Worm (Caenorhabditis elegans) whole organism, L3 larva: ENCODE results near the gene F40C5.1.
"Not testable (repeated sequence)": the region's sequence is repeated elsewhere in the genome, so short reads cannot be mapped to it uniquely, and the experiment has no call there.

Experiments used
- R02D3.7 ChIP-seq: fragments of 150-350 bp; optimal IDR thresholded peaks from 2 replicates; lab custom pipeline; 2014; ENCODE audit warnings: missing biosample characterization, missing genetic modification characterization
- ama-1 ChIP-seq: fragments of 150-350 bp; optimal IDR thresholded peaks from 2 replicates; lab custom pipeline; 2018
- ceh-9 ChIP-seq: sonication (generic microtip); optimal IDR thresholded peaks from 2 replicates; lab custom pipeline; 2018; ENCODE audit warnings: missing biosample characterization, missing genetic modification characterization
- egl-27 ChIP-seq: sonication (generic microtip); optimal IDR thresholded peaks from 4 replicates; lab custom pipeline; 2017; ENCODE audit warnings: missing biosample characterization, missing genetic modification reagents, missing genetic modification characterization
- egl-5 ChIP-seq: fragments of 150-350 bp; optimal IDR thresholded peaks from 2 replicates; lab custom pipeline; 2017; ENCODE audit warnings: missing biosample characterization, missing genetic modification reagents, missing genetic modification characterization, inconsistent platforms
- elt-1 ChIP-seq: fragments of 150-350 bp; optimal IDR thresholded peaks from 2 replicates; lab custom pipeline; 2014; ENCODE audit warnings: missing biosample characterization, missing genetic modification characterization
- fkh-10 ChIP-seq: sonication (generic microtip); optimal IDR thresholded peaks from 2 replicates; lab custom pipeline; 2017; ENCODE audit warnings: missing biosample characterization, missing genetic modification reagents, missing genetic modification characterization
- fkh-2 ChIP-seq: fragments of 150-350 bp; optimal IDR thresholded peaks from 2 replicates; lab custom pipeline; 2014; ENCODE audit warnings: missing biosample characterization, missing genetic modification reagents, missing genetic modification characterization
- fos-1 ChIP-seq: fragments of 150-350 bp; optimal IDR thresholded peaks from 2 replicates; lab custom pipeline; 2014; ENCODE audit warnings: missing biosample characterization, missing genetic modification characterization
- jun-1 ChIP-seq: fragments of 150-350 bp; optimal IDR thresholded peaks from 2 replicates; lab custom pipeline; 2014; ENCODE audit warnings: missing biosample characterization, missing genetic modification reagents, missing genetic modification characterization
- lsy-12 ChIP-seq: sonication (generic microtip); optimal IDR thresholded peaks from 2 replicates; lab custom pipeline; 2016; ENCODE audit warnings: mild to moderate bottlenecking, missing genetic modification characterization, missing compliant biosample characterization
- mdl-1 ChIP-seq: fragments of 150-350 bp; optimal IDR thresholded peaks from 2 replicates; lab custom pipeline; 2014; ENCODE audit warnings: missing biosample characterization, missing genetic modification characterization
- nfya-1 ChIP-seq: sonication (generic microtip); optimal IDR thresholded peaks from 2 replicates; lab custom pipeline; 2017; ENCODE audit warnings: missing genetic modification characterization, mild to moderate bottlenecking, missing compliant biosample characterization, antibody characterized with exemption, moderate library complexity; ENCODE audit not compliant: insufficient read depth
- nhr-11 ChIP-seq: fragments of 150-350 bp; optimal IDR thresholded peaks from 2 replicates; lab custom pipeline; 2014; ENCODE audit warnings: missing biosample characterization, missing genetic modification characterization
- nhr-12 ChIP-seq: fragments of 150-350 bp; optimal IDR thresholded peaks from 2 replicates; lab custom pipeline; 2014; ENCODE audit warnings: missing biosample characterization, missing genetic modification characterization
- nhr-23 ChIP-seq: fragments of 150-350 bp; optimal IDR thresholded peaks from 2 replicates; lab custom pipeline; 2014; ENCODE audit warnings: missing biosample characterization, missing genetic modification reagents, missing genetic modification characterization
- nhr-25 ChIP-seq: sonication (generic microtip); optimal IDR thresholded peaks from 2 replicates; lab custom pipeline; 2017; ENCODE audit warnings: missing biosample characterization, missing genetic modification characterization
- nhr-43 ChIP-seq: sonication (generic microtip); optimal IDR thresholded peaks from 2 replicates; lab custom pipeline; 2016; ENCODE audit warnings: mild to moderate bottlenecking, missing genetic modification characterization, missing compliant biosample characterization; ENCODE audit not compliant: poor library complexity, severe bottlenecking
- nhr-67 ChIP-seq: fragments of 150-350 bp; optimal IDR thresholded peaks from 2 replicates; lab custom pipeline; 2014; ENCODE audit warnings: missing biosample characterization, missing genetic modification characterization
- nhr-76 ChIP-seq: fragments of 150-350 bp; sonication (generic microtip); optimal IDR thresholded peaks from 5 replicates; lab custom pipeline; 2014; ENCODE audit warnings: missing biosample characterization, missing genetic modification characterization
- nhr-77 ChIP-seq: fragments of 150-350 bp; optimal IDR thresholded peaks from 2 replicates; lab custom pipeline; 2014; ENCODE audit warnings: missing biosample characterization, missing genetic modification characterization
- pha-4 ChIP-seq: fragments of 150-350 bp; optimal IDR thresholded peaks from 2 replicates; lab custom pipeline; 2014; ENCODE audit warnings: missing biosample characterization, missing genetic modification reagents, missing genetic modification characterization
- pqm-1 ChIP-seq: fragments of 150-350 bp; optimal IDR thresholded peaks from 2 replicates; lab custom pipeline; 2017; ENCODE audit warnings: missing biosample characterization, missing genetic modification characterization, inconsistent platforms
- sea-2 ChIP-seq: fragments of 150-350 bp; sonication (generic microtip); optimal IDR thresholded peaks from 4 replicates; lab custom pipeline; 2014; ENCODE audit warnings: missing biosample characterization, missing genetic modification reagents, missing genetic modification characterization
- snpc-4 ChIP-seq: fragments of 150-350 bp; optimal IDR thresholded peaks from 2 replicates; lab custom pipeline; 2014; ENCODE audit warnings: missing biosample characterization, missing genetic modification characterization
- unc-39 ChIP-seq: sonication (generic microtip); optimal IDR thresholded peaks from 4 replicates; lab custom pipeline; 2017; ENCODE audit warnings: missing biosample characterization, missing genetic modification characterization
- unc-62 ChIP-seq: fragments of 150-350 bp; sonication (generic microtip); optimal IDR thresholded peaks from 4 replicates; lab custom pipeline; 2014; ENCODE audit warnings: missing biosample characterization, missing genetic modification reagents, missing genetic modification characterization
- zag-1 ChIP-seq: fragments of 150-350 bp; optimal IDR thresholded peaks from 2 replicates; lab custom pipeline; 2014; ENCODE audit warnings: missing biosample characterization, missing genetic modification characterization

The F40C5.1 gene

DNA sequence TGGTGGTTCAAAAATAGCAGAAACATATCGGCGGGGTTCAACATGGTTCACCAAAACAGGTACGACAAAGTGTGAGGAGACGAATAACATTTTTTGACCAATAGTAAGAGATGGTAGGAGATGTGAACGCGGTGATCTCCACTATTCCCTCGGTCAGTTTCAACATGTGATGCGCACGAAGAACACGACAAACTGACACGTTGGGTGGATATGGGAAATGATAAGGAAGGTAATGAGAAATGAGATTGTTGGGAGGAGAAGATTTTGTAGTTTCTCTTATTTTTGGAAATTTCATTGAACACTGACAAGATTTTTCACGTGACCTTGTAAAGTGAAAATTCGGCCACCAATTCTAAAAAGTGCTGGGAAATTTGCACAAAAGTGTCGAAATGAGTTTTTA lies 38.2 kb downstream of the F40C5.1 start:
- TF ChIP-seq nhr-43 (peak; percentile 47), lsy-12 (tag; lab: Kevin White, UChicago) (no peak), nhr-23 (tag; lab: Kevin White, UChicago) (peak; percentile 26)

DNA sequence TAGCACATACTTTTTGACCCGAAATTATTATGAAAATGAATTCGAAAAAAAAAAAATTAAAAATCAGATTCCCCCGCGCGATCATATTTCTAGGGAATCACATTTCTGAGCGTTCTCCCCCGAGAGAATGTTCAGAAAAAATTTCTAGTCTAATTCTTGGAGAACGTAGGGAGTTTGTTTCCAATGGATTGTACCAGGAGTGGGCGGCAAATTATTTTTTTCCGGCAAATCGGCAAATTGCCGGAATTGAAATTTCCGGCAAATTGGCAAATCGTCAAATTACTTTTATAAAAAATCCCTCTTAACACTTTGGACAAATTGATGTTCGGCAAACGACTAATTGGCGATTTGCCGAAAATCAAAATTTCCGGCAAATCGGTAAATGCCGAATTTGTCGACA lies 39.1 kb downstream of the F40C5.1 start, which contains the start of gene T22F3.10:
T22F3.10 (minus strand) TSS at position 101 of the 400 bp plus-strand sequence.
- no peak for TF ChIP-seq fkh-2 (tag; lab: Kevin White, UChicago)
- no peak for TF ChIP-seq jun-1 (tag; lab: Kevin White, UChicago)
- no peak for TF ChIP-seq nhr-12 (tag; lab: Kevin White, UChicago)
- no peak for TF ChIP-seq ceh-9 (tag; lab: Kevin White, UChicago)
- no peak for TF ChIP-seq egl-5 (tag; lab: Kevin White, UChicago)
- TF ChIP-seq pqm-1 (tag; lab: Kevin White, UChicago) = no peak
- no peak for TF ChIP-seq sea-2
- no peak for TF ChIP-seq nhr-25 (tag; lab: Kevin White, UChicago)
- TF ChIP-seq fkh-10 = no peak

DNA sequence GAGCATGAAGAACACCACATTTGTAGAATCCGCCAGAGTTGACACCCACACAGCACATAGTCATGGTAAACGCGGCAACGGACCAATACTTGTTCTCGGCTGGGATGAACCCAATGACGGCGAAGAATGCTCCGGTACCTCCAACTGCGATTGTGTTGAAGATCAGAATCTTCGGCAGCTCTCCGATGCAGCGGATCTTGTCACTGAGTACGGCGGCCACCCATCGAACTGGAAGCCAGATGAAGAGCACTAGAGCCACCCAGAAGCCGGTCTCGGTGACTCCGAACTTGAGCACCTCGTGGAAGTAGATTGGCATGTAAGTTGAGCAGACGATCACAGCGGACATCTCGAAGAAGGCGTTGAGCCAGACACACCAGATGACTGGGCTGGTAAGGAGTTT lies 40.5 kb downstream of the F40C5.1 start:
- TF ChIP-seq nfya-1 (tag; lab: Kevin White, UChicago) (no peak), ama-1 (no peak), mdl-1 (tag; lab: Kevin White, UChicago) (no peak), fos-1 (no peak), lsy-12 (tag; lab: Kevin White, UChicago) (no peak), fkh-2 (tag; lab: Kevin White, UChicago) (no peak), pha-4 (tag; lab: Kevin White, UChicago) (no peak), egl-27 (tag; lab: Kevin White, UChicago) (no peak)

DNA sequence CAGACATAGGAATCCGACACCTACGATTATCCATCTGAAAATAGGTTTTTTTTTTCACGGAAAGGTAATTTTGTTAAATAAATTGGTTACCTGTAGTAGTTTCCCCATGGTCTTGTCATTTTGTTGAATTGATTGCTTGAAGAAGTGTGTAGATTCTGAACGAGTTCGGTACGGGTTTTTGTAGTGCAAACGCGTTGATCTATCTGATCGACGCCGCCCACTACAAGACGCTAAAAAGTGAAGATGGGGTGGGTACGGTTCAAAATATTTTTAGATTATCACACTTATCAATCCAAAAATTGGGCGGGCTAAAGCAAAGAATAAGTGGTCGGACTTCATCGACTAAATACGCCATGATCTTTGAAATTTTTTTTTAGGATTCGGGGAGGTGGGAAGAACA lies 41.9 kb downstream of the F40C5.1 start, which contains the start of gene T22F3.11:
T22F3.11 (minus strand) TSS at position 157 of the 400 bp plus-strand sequence.
- no peak for TF ChIP-seq unc-39 (tag; lab: Kevin White, UChicago)
- no peak for TF ChIP-seq nhr-25 (tag; lab: Kevin White, UChicago)
- TF ChIP-seq fkh-10 = no peak
- TF ChIP-seq nhr-77 (tag; lab: Kevin White, UChicago) = no peak
- TF ChIP-seq egl-5 (tag; lab: Kevin White, UChicago) = no peak
- no peak for TF ChIP-seq fkh-2 (tag; lab: Kevin White, UChicago)
- TF ChIP-seq unc-62 (GFP tag; lab: Kevin White, UChicago) = no peak
- TF ChIP-seq R02D3.7 (tag; lab: Kevin White, UChicago) = no peak
- no peak for TF ChIP-seq elt-1

DNA sequence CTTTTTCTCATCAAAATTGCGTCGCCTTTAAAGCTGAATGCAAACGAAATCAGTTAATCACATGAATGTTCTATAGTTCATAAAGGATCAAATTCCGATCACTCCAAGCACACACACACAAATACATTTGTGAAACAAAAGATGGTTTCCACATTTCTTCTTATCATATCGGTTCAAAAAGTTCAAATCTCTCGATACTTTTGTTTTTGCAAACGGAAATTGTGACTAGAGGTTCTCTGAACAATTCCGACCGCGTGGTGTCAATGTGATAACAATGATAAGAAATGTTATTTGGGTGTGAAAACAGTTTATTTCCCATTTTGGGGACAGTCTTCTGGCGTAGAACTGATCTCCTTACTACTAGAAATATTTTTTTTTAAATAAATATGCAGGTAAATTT lies 44.3 kb downstream of the F40C5.1 start:
- TF ChIP-seq nhr-67 (tag; lab: Kevin White, UChicago) (no peak), egl-27 (tag; lab: Kevin White, UChicago) (no peak), nhr-76 (tag; lab: Kevin White, UChicago) (no peak), lsy-12 (tag; lab: Kevin White, UChicago) (no peak), sea-2 (no peak), snpc-4 (tag; lab: Kevin White, UChicago) (no peak), zag-1 (tag; lab: Kevin White, UChicago) (no peak), mdl-1 (tag; lab: Kevin White, UChicago) (no peak)

DNA sequence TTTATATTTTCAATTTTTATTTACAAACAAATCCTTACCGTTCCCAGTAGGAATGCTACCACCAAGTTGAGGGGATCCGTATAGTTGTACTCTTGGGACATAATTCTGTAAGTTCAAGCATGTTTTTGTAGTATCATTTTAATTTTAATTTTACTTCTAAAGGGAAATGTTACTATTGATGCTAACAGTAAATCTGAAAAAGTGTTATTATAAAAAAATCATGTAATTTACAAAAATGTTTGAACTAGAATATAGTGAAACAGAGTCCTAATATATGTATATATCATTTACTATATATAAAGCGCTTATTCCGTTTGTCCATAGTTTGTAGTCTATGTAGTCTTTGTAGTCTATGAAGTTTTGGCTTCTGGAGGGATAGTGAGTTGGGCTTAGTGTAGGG lies 48.1 kb downstream of the F40C5.1 start, which contains the start of gene srx-93:
srx-93 (minus strand) TSS at position 101 of the 400 bp plus-strand sequence.
- TF ChIP-seq elt-1; nhr-11 (tag; lab: Kevin White, UChicago); unc-39 (tag; lab: Kevin White, UChicago): not testable (repeated sequence)
